Fruit fly (Drosophila melanogaster) whole organism, embryonic: ENCODE measurements around the gene sloth1.

Source experiments
- Abd-B ChIP-seq: fragments of 200-800 bp; sonication (Bioruptor generic); optimal IDR thresholded peaks from 2 replicates; lab custom pipeline; 2018; ENCODE audit warnings: missing biosample characterization, mild to moderate bottlenecking, missing genetic modification characterization, moderate library complexity
- Bteb2 ChIP-seq: fragments of 200-800 bp; sonication (Bioruptor generic); optimal IDR thresholded peaks from 2 replicates; lab custom pipeline; 2016; ENCODE audit warnings: missing biosample characterization, missing genetic modification characterization
- CG10147 ChIP-seq: fragments of 200-800 bp; sonication (Bioruptor generic); optimal IDR thresholded peaks from 2 replicates; lab custom pipeline; 2019; ENCODE audit warnings: missing biosample characterization, mild to moderate bottlenecking, missing genetic modification characterization, moderate library complexity
- CG1024 ChIP-seq: fragments of 200-800 bp; sonication (Bioruptor generic); IDR thresholded peaks from 2 replicates; pipeline ENCODE4 v1.3.6; 2022; ENCODE audit warnings: missing biosample characterization, missing genetic modification characterization
- CG10274 ChIP-seq: fragments of 200-800 bp; sonication (Bioruptor generic); optimal IDR thresholded peaks from 3 replicates; lab custom pipeline; 2017; ENCODE audit warnings: missing biosample characterization, mild to moderate bottlenecking, missing genetic modification characterization
- CG11560 ChIP-seq: fragments of 200-800 bp; sonication (Bioruptor generic); IDR thresholded peaks from 3 replicates; pipeline ENCODE4 v1.3.6; 2022; ENCODE audit warnings: missing biosample characterization, missing genetic modification characterization
- CG12104 ChIP-seq: fragments of 200-800 bp; sonication (Bioruptor generic); optimal IDR thresholded peaks from 3 replicates; lab custom pipeline; 2016; ENCODE audit warnings: missing biosample characterization, missing genetic modification characterization
- CG12236 ChIP-seq: fragments of 200-800 bp; sonication (Bioruptor generic); optimal IDR thresholded peaks from 2 replicates; lab custom pipeline; 2016; ENCODE audit warnings: missing biosample characterization, missing genetic modification characterization
- CG14050 ChIP-seq: fragments of 200-800 bp; sonication (Bioruptor generic); IDR thresholded peaks from 3 replicates; pipeline ENCODE4 v1.3.6; 2022; ENCODE audit warnings: missing biosample characterization, missing genetic modification characterization
- CG15011 ChIP-seq: fragments of 200-800 bp; sonication (Bioruptor generic); optimal IDR thresholded peaks from 3 replicates; lab custom pipeline; 2018; ENCODE audit warnings: missing biosample characterization, mild to moderate bottlenecking, missing genetic modification characterization
- CG17359 ChIP-seq: fragments of 200-800 bp; sonication (Bioruptor generic); optimal IDR thresholded peaks from 3 replicates; lab custom pipeline; 2018; ENCODE audit warnings: missing biosample characterization, mild to moderate bottlenecking, missing genetic modification characterization, moderate library complexity
- CG1832 ChIP-seq: fragments of 200-800 bp; sonication (Bioruptor generic); optimal IDR thresholded peaks from 2 replicates; lab custom pipeline; 2017; ENCODE audit warnings: missing biosample characterization, mild to moderate bottlenecking, missing genetic modification characterization, inconsistent platforms
- CG2129 ChIP-seq: fragments of 200-800 bp; sonication (Bioruptor generic); IDR thresholded peaks from 2 replicates; pipeline ENCODE4 v1.3.6; 2022; ENCODE audit warnings: missing biosample characterization, missing genetic modification characterization; ENCODE audit not compliant: partially characterized antibody
- CG3281 ChIP-seq: fragments of 200-800 bp; sonication (Bioruptor generic); optimal IDR thresholded peaks from 3 replicates; lab custom pipeline; 2017; ENCODE audit warnings: missing biosample characterization, mild to moderate bottlenecking, missing genetic modification characterization
- CG34422 ChIP-seq: fragments of 200-800 bp; sonication (Bioruptor generic); IDR thresholded peaks from 3 replicates; pipeline ENCODE4 v1.3.6; 2022; ENCODE audit warnings: missing biosample characterization, missing genetic modification characterization
- CG3995 ChIP-seq: fragments of 200-800 bp; sonication (Bioruptor generic); optimal IDR thresholded peaks from 3 replicates; lab custom pipeline; 2016; ENCODE audit warnings: missing biosample characterization, missing genetic modification characterization
- CG42726 ChIP-seq: fragments of 200-800 bp; sonication (Bioruptor generic); IDR thresholded peaks from 2 replicates; pipeline ENCODE4 v1.3.6; 2022; ENCODE audit warnings: missing biosample characterization, missing genetic modification characterization; ENCODE audit not compliant: partially characterized antibody
- CG4360 ChIP-seq: fragments of 200-800 bp; sonication (Bioruptor generic); IDR thresholded peaks from 2 replicates; pipeline ENCODE4 v1.3.6; 2022; ENCODE audit warnings: missing biosample characterization, missing genetic modification characterization
- CG4424 ChIP-seq: fragments of 200-800 bp; sonication (Bioruptor generic); optimal IDR thresholded peaks from 3 replicates; lab custom pipeline; 2016; ENCODE audit warnings: missing biosample characterization, missing genetic modification characterization
- CG6254 ChIP-seq: fragments of 200-800 bp; sonication (Bioruptor generic); optimal IDR thresholded peaks from 3 replicates; lab custom pipeline; 2017; ENCODE audit warnings: mild to moderate bottlenecking, missing biosample characterization, missing genetic modification reagents, missing genetic modification characterization
- CG6689 ChIP-seq: fragments of 200-800 bp; sonication (Bioruptor generic); IDR thresholded peaks from 2 replicates; pipeline ENCODE4 v1.3.6; 2022; ENCODE audit warnings: missing biosample characterization, missing genetic modification characterization
- CG7556 ChIP-seq: fragments of 200-800 bp; sonication (Bioruptor generic); optimal IDR thresholded peaks from 2 replicates; lab custom pipeline; 2017; ENCODE audit warnings: missing biosample characterization, mild to moderate bottlenecking, missing genetic modification characterization
- CG7786 ChIP-seq: fragments of 200-800 bp; sonication (Bioruptor generic); optimal IDR thresholded peaks from 2 replicates; lab custom pipeline; 2016; ENCODE audit warnings: missing biosample characterization, missing genetic modification characterization
- CG8388 ChIP-seq: fragments of 200-800 bp; sonication (Bioruptor generic); optimal IDR thresholded peaks from 2 replicates; lab custom pipeline; 2019; ENCODE audit warnings: missing biosample characterization, mild to moderate bottlenecking, missing genetic modification characterization, moderate library complexity
- CG8944 ChIP-seq: fragments of 200-800 bp; sonication (Bioruptor generic); optimal IDR thresholded peaks from 3 replicates; lab custom pipeline; 2016; ENCODE audit warnings: missing biosample characterization, missing genetic modification characterization
- CrebB ChIP-seq: fragments of 200-800 bp; sonication (Bioruptor generic); optimal IDR thresholded peaks from 3 replicates; lab custom pipeline; 2018; ENCODE audit warnings: missing biosample characterization, mild to moderate bottlenecking, missing genetic modification characterization
- Deaf1 ChIP-seq: fragments of 200-800 bp; optimal IDR thresholded peaks from 3 replicates; lab custom pipeline; 2019; ENCODE audit warnings: missing biosample characterization, mild to moderate bottlenecking, missing genetic modification characterization, moderate library complexity
- Dek ChIP-seq: fragments of 200-800 bp; sonication (Bioruptor generic); optimal IDR thresholded peaks from 3 replicates; lab custom pipeline; 2019; ENCODE audit warnings: missing biosample characterization, mild to moderate bottlenecking, missing genetic modification characterization, moderate library complexity
- Dfd ChIP-seq, 2 experiments: fragments of >200 bp; optimal IDR thresholded peaks; 2 replicates each; lab custom pipeline; 2017; ENCODE audit warnings: missing biosample characterization in 2 of 2, missing genetic modification characterization in 2 of 2
- Doc3 ChIP-seq: fragments of 200-800 bp; sonication (Bioruptor generic); IDR thresholded peaks from 3 replicates; pipeline ENCODE4 v1.3.6; 2022; ENCODE audit warnings: missing biosample characterization, missing genetic modification characterization; ENCODE audit not compliant: partially characterized antibody
- Ets65A ChIP-seq: fragments of 200-800 bp; sonication (Bioruptor generic); peaks from one replicate; lab custom pipeline; 2016; ENCODE audit warnings: missing biosample characterization, missing genetic modification characterization
- HLH4C ChIP-seq: fragments of 200-800 bp; sonication (Bioruptor generic); IDR thresholded peaks from 3 replicates; pipeline ENCODE4 v1.3.6; 2022; ENCODE audit warnings: missing biosample characterization, missing genetic modification characterization; ENCODE audit not compliant: partially characterized antibody
- Hr51 ChIP-seq, 2 experiments: fragments of 200-800 bp; sonication (Bioruptor generic); optimal IDR thresholded peaks; 2 replicates in 1 of 2; 3 replicates in 1 of 2; lab custom pipeline; 2016 to 2018; ENCODE audit warnings: missing biosample characterization in 2 of 2, missing genetic modification characterization in 2 of 2, mild to moderate bottlenecking in 1 of 2, moderate library complexity in 1 of 2
- NC2α ChIP-seq: fragments of 200-800 bp; sonication (Bioruptor generic); optimal IDR thresholded peaks from 2 replicates; lab custom pipeline; 2016; ENCODE audit warnings: missing biosample characterization, missing genetic modification characterization
- Oaz ChIP-seq: fragments of 200-800 bp; sonication (Bioruptor generic); IDR thresholded peaks from 2 replicates; pipeline ENCODE4 v1.3.6; 2022; ENCODE audit warnings: missing biosample characterization, missing genetic modification characterization
- Rfx ChIP-seq: fragments of 200-800 bp; sonication (Bioruptor generic); IDR thresholded peaks from 2 replicates; pipeline ENCODE4 v1.3.6; 2022; ENCODE audit warnings: missing biosample characterization, missing genetic modification characterization
- Rx ChIP-seq: fragments of 200-800 bp; sonication (Bioruptor generic); IDR thresholded peaks from 2 replicates; pipeline ENCODE4 v1.3.6; 2022; ENCODE audit warnings: missing biosample characterization, missing genetic modification characterization
- abd-A ChIP-seq: fragments of 200-800 bp; sonication (Bioruptor generic); optimal IDR thresholded peaks from 3 replicates; lab custom pipeline; 2019; ENCODE audit warnings: missing biosample characterization, mild to moderate bottlenecking, missing genetic modification characterization, moderate library complexity
- crc ChIP-seq: fragments of 200-800 bp; sonication (Bioruptor generic); optimal IDR thresholded peaks from 2 replicates; lab custom pipeline; 2016; ENCODE audit warnings: missing biosample characterization, missing genetic modification characterization
- gcm2 ChIP-seq: fragments of 200-800 bp; sonication (Bioruptor generic); optimal IDR thresholded peaks from 2 replicates; lab custom pipeline; 2016; ENCODE audit warnings: missing biosample characterization, missing genetic modification characterization
- gsb-n ChIP-seq: fragments of 200-800 bp; sonication (Bioruptor generic); optimal IDR thresholded peaks from 3 replicates; lab custom pipeline; 2018; ENCODE audit warnings: missing biosample characterization, mild to moderate bottlenecking, missing genetic modification characterization
- ham ChIP-seq: fragments of 200-800 bp; sonication (Bioruptor generic); IDR thresholded peaks from 2 replicates; pipeline ENCODE4 v1.3.6; 2022; ENCODE audit warnings: missing biosample characterization, missing genetic modification characterization
- hkb ChIP-seq, 2 experiments: fragments of 200-800 bp in 1 of 2; fragments of >200 bp in 1 of 2; sonication (Bioruptor generic) in 1 of 2; IDR thresholded peaks in 1 of 2; optimal IDR thresholded peaks in 1 of 2; 2 replicates each; pipeline versions ENCODE4 v1.3.6 to Lab custom; 2017 to 2022; ENCODE audit warnings: missing biosample characterization in 1 of 2, missing genetic modification characterization in 1 of 2
- ind ChIP-seq: fragments of 200-800 bp; sonication (Bioruptor generic); optimal IDR thresholded peaks from 3 replicates; lab custom pipeline; 2016; ENCODE audit warnings: missing biosample characterization, missing genetic modification characterization
- ken ChIP-seq: fragments of 200-800 bp; sonication (Bioruptor generic); IDR thresholded peaks from 3 replicates; pipeline ENCODE4 v1.3.6; 2022; ENCODE audit warnings: missing biosample characterization, missing genetic modification characterization
- pfk ChIP-seq: fragments of 200-800 bp; sonication (Bioruptor generic); optimal IDR thresholded peaks from 2 replicates; lab custom pipeline; 2018; ENCODE audit warnings: missing biosample characterization, mild to moderate bottlenecking, missing genetic modification characterization, moderate library complexity
- pros ChIP-seq: fragments of 200-800 bp; sonication (Bioruptor generic); optimal IDR thresholded peaks from 3 replicates; lab custom pipeline; 2019; ENCODE audit warnings: missing biosample characterization, mild to moderate bottlenecking, missing genetic modification characterization, moderate library complexity
- salm ChIP-seq: fragments of 200-800 bp; sonication (Bioruptor generic); optimal IDR thresholded peaks from 2 replicates; lab custom pipeline; 2018; ENCODE audit warnings: missing biosample characterization, mild to moderate bottlenecking, missing genetic modification characterization
- slou ChIP-seq: fragments of 200-800 bp; sonication (Bioruptor generic); optimal IDR thresholded peaks from 3 replicates; lab custom pipeline; 2016; ENCODE audit warnings: missing biosample characterization, missing genetic modification characterization
- tll ChIP-seq, 2 experiments: fragments of 200-800 bp in 1 of 2; fragments of >200 bp in 1 of 2; sonication (Bioruptor generic) in 1 of 2; optimal IDR thresholded peaks; 2 replicates each; lab custom pipeline; 2017 to 2019; ENCODE audit warnings: missing biosample characterization in 2 of 2, missing genetic modification characterization in 2 of 2, mild to moderate bottlenecking in 1 of 2, moderate library complexity in 1 of 2

Gene sloth1

dm6 chrX:6993753-6994152 lies 17.4 kb upstream of the sloth1 start (continued):
- TF ChIP-seq CG7556 (peak; percentile 62), ham (GFP tag; lab: Robert Waterston, UW) (no peak), gsb-n (no peak), CG34422 (GFP tag; lab: Robert Waterston, UW) (peak; percentile 86), Doc3 (GFP tag; lab: Robert Waterston, UW) (no peak), hkb (optimal IDR thresholded peaks at IDR 0.05; lab: Kevin White, UChicago) (no peak), hkb (GFP tag; IDR thresholded peaks at IDR 0.05; lab: Robert Waterston, UW) (peak; percentile 88), NC2α (GFP tag; lab: Kevin White, UChicago) (peak; percentile 42), Hr51 (GFP tag; optimal IDR thresholded peaks at IDR 0.05; lab: Kevin White, UChicago) (peak; percentile 31 to 73), Rx (GFP tag; lab: Robert Waterston, UW) (peak; percentile 82), CG12104 (GFP tag; lab: Kevin White, UChicago) (peak; percentile 35), CG12236 (GFP tag; lab: Kevin White, UChicago) (peak; percentile 26), Rfx (GFP tag; lab: Robert Waterston, UW) (peak; percentile 88), Deaf1 (no peak), CG42726 (GFP tag; lab: Robert Waterston, UW) (no peak), slou (no peak), CG7786 (GFP tag; lab: Kevin White, UChicago) (peak; percentile 70), CG4424 (GFP tag; lab: Kevin White, UChicago) (peak; percentile 75), CG15011 (GFP tag; lab: Kevin White, UChicago) (peak; percentile 49), CG1832 (GFP tag; lab: Kevin White, UChicago) (no peak), CG2129 (GFP tag; lab: Robert Waterston, UW) (no peak), pros (no peak), ken (GFP tag; lab: Robert Waterston, UW) (peak; percentile 78; the same call in 2 of the 3 replicates), tll (GFP tag; optimal IDR thresholded peaks at IDR 0.05; lab: Kevin White, UChicago) (no peak), CG1024 (GFP tag; lab: Robert Waterston, UW) (peak; percentile 56), CG14050 (GFP tag; lab: Robert Waterston, UW) (peak; percentile 71; the same call in 2 of the 3 replicates), CG6689 (GFP tag; lab: Robert Waterston, UW) (peak; percentile 75), CG11560 (tag; lab: Robert Waterston, UW) (peak; percentile 61; the same call in 1 of the 3 replicates), ind (GFP tag; lab: Kevin White, UChicago) (peak; percentile 74), CG3281 (GFP tag; lab: Kevin White, UChicago) (peak; percentile 62), abd-A (no peak), CG17359 (tag; lab: Kevin White, UChicago) (peak; percentile 78), CG10274 (GFP tag; lab: Kevin White, UChicago) (peak; percentile 67), Oaz (GFP tag; lab: Robert Waterston, UW) (peak; percentile 69), Ets65A (peak; percentile 96), CG6254 (GFP tag; lab: Kevin White, UChicago) (no peak), CrebB (peak; percentile 49), CG10147 (GFP tag; lab: Kevin White, UChicago) (peak; percentile 42), Dfd (GFP tag; optimal IDR thresholded peaks at IDR 0.05; lab: Kevin White, UChicago) (no peak), CG3995 (GFP tag; lab: Kevin White, UChicago) (peak; percentile 34), CG8944 (peak; percentile 71), CG4360 (no peak), Dek (peak; percentile 62), gcm2 (GFP tag; lab: Kevin White, UChicago) (peak; percentile 30), Abd-B (GFP tag; lab: Kevin White, UChicago) (peak; percentile 51), salm (tag; lab: Kevin White, UChicago) (peak; percentile 42), HLH4C (GFP tag; lab: Robert Waterston, UW) (no peak), pfk (GFP tag; lab: Kevin White, UChicago) (no peak), CG8388 (peak; percentile 48), Bteb2 (peak; percentile 42), crc (GFP tag; lab: Kevin White, UChicago) (peak; percentile 48)
